Worm (Caenorhabditis elegans) whole organism, young adult: ENCODE results near the gene thn-1.

Experiments
- B0035.1 ChIP-seq: sonication (generic microtip); optimal IDR thresholded peaks from 2 replicates; lab custom pipeline; 2016; ENCODE audit warnings: missing genetic modification characterization, mild to moderate bottlenecking, missing compliant biosample characterization, missing genotype, missing genetic modification reagents
- B0336.3 ChIP-seq: fragments of 200-800 bp; sonication (Bioruptor generic); IDR thresholded peaks from 2 replicates; pipeline ENCODE4 v1.3.6; 2022; ENCODE audit warnings: missing genetic modification characterization, missing compliant biosample characterization
- D2030.7 ChIP-seq: fragments of 200-800 bp; sonication (Bioruptor generic); IDR thresholded peaks from 2 replicates; pipeline ENCODE4 v1.3.6; 2022; ENCODE audit warnings: missing genetic modification reagents, missing genetic modification characterization, missing compliant biosample characterization
- F33H1.4 ChIP-seq: fragments of 200-800 bp; sonication (Bioruptor generic); IDR thresholded peaks from 2 replicates; pipeline ENCODE4 v1.3.6; 2022; ENCODE audit warnings: missing genetic modification reagents, missing genetic modification characterization, missing compliant biosample characterization
- F49E8.2 ChIP-seq: sonication (generic microtip); optimal IDR thresholded peaks from 3 replicates; lab custom pipeline; 2017; ENCODE audit warnings: missing genetic modification characterization, mild to moderate bottlenecking, missing compliant biosample characterization, antibody characterized with exemption, moderate library complexity; ENCODE audit not compliant: insufficient read depth
- F57A8.1 ChIP-seq: fragments of 200-800 bp; sonication (Bioruptor generic); optimal IDR thresholded peaks from 2 replicates; lab custom pipeline; 2018; ENCODE audit warnings: mild to moderate bottlenecking, missing genetic modification characterization, moderate library complexity, missing compliant biosample characterization
- T26A5.8 ChIP-seq: sonication (generic microtip); optimal IDR thresholded peaks from 2 replicates; lab custom pipeline; 2016; ENCODE audit warnings: missing genetic modification characterization, missing compliant biosample characterization
- Y95B8A.8 ChIP-seq: fragments of 200-800 bp; sonication (Bioruptor generic); IDR thresholded peaks from 2 replicates; pipeline ENCODE4 v1.3.6; 2022; ENCODE audit warnings: missing genetic modification reagents, missing genetic modification characterization, missing compliant biosample characterization
- ZK185.1 ChIP-seq: sonication (generic microtip); optimal IDR thresholded peaks from 2 replicates; lab custom pipeline; 2016; ENCODE audit warnings: mild to moderate bottlenecking, missing genetic modification characterization, missing compliant biosample characterization; ENCODE audit not compliant: poor library complexity, severe bottlenecking
- akir-1 ChIP-seq: fragments of 200-800 bp; sonication (Bioruptor generic); optimal IDR thresholded peaks from 2 replicates; lab custom pipeline; 2018; ENCODE audit warnings: mild to moderate bottlenecking, missing genetic modification characterization, moderate library complexity, missing compliant biosample characterization
- atf-7 ChIP-seq: sonication (generic microtip); optimal IDR thresholded peaks from 2 replicates; lab custom pipeline; 2017; ENCODE audit warnings: mild to moderate bottlenecking, missing genetic modification characterization, missing compliant biosample characterization
- attf-5 ChIP-seq: fragments of 200-800 bp; sonication (Bioruptor generic); optimal IDR thresholded peaks from 2 replicates; lab custom pipeline; 2018; ENCODE audit warnings: mild to moderate bottlenecking, missing genetic modification characterization, missing compliant biosample characterization
- cebp-1 ChIP-seq, 2 experiments: fragments of 200-800 bp in 1 of 2; sonication (Bioruptor generic) in 1 of 2; sonication (generic microtip) in 1 of 2; IDR thresholded peaks in 1 of 2; optimal IDR thresholded peaks in 1 of 2; 2 replicates each; pipeline versions ENCODE4 v1.3.6 to Lab custom; 2017 to 2022; ENCODE audit warnings: missing compliant biosample characterization in 2 of 2, missing genetic modification characterization in 2 of 2, mild to moderate bottlenecking in 1 of 2, missing genetic modification reagents in 1 of 2, moderate library complexity in 1 of 2
- ceh-40 ChIP-seq: fragments of 200-800 bp; sonication (Bioruptor generic); IDR thresholded peaks from 2 replicates; pipeline ENCODE4 v1.3.6; 2022; ENCODE audit warnings: missing genetic modification characterization, missing compliant biosample characterization
- chd-7 ChIP-seq: sonication (generic microtip); optimal IDR thresholded peaks from 2 replicates; lab custom pipeline; 2016; ENCODE audit warnings: mild to moderate bottlenecking, missing genetic modification characterization, moderate library complexity, missing compliant biosample characterization
- die-1 ChIP-seq: sonication (generic microtip); optimal IDR thresholded peaks from 2 replicates; lab custom pipeline; 2016; ENCODE audit warnings: missing genotype, mild to moderate bottlenecking, missing genetic modification characterization, missing compliant biosample characterization
- dox-1 ChIP-seq: fragments of 200-800 bp; sonication (Bioruptor generic); IDR thresholded peaks from 2 replicates; pipeline ENCODE4 v1.3.6; 2022; ENCODE audit warnings: missing genetic modification reagents, missing genetic modification characterization, missing compliant biosample characterization
- dpl-1 ChIP-seq: fragments of 150-350 bp; optimal IDR thresholded peaks from 2 replicates; lab custom pipeline; 2014; ENCODE audit warnings: missing biosample characterization, missing genetic modification reagents, missing genetic modification characterization
- him-1 ChIP-seq: sonication (generic microtip); optimal IDR thresholded peaks from 2 replicates; lab custom pipeline; 2016; ENCODE audit warnings: missing genotype, missing genetic modification reagents, missing genetic modification characterization, missing compliant biosample characterization
- hmg-1.2 ChIP-seq: fragments of 200-800 bp; sonication (Bioruptor generic); IDR thresholded peaks from 2 replicates; pipeline ENCODE4 v1.3.6; 2022; ENCODE audit warnings: missing genetic modification reagents, missing genetic modification characterization, missing compliant biosample characterization
- hsf-1 ChIP-seq: fragments of 200-800 bp; sonication (Bioruptor generic); IDR thresholded peaks from 2 replicates; pipeline ENCODE4 v1.3.6; 2022; ENCODE audit warnings: missing genetic modification reagents, missing genetic modification characterization, missing compliant biosample characterization
- let-526 ChIP-seq: fragments of 200-800 bp; sonication (Bioruptor generic); IDR thresholded peaks from 2 replicates; pipeline ENCODE4 v1.3.6; 2022; ENCODE audit warnings: missing genetic modification reagents, missing genetic modification characterization, missing compliant biosample characterization
- lin-26 ChIP-seq: fragments of 200-800 bp; sonication (Bioruptor generic); IDR thresholded peaks from 2 replicates; pipeline ENCODE4 v1.3.6; 2022; ENCODE audit warnings: missing genetic modification reagents, missing genetic modification characterization, missing compliant biosample characterization
- lin-54 ChIP-seq: fragments of 200-800 bp; sonication (Bioruptor generic); optimal IDR thresholded peaks from 2 replicates; lab custom pipeline; 2018; ENCODE audit warnings: mild to moderate bottlenecking, missing genetic modification characterization, missing compliant biosample characterization
- lsl-1 ChIP-seq: fragments of 200-800 bp; sonication (Bioruptor generic); optimal IDR thresholded peaks from 2 replicates; lab custom pipeline; 2018; ENCODE audit warnings: mild to moderate bottlenecking, missing genetic modification characterization, moderate library complexity, missing compliant biosample characterization
- lsy-27 ChIP-seq: sonication (generic microtip); optimal IDR thresholded peaks from 2 replicates; lab custom pipeline; 2017; ENCODE audit warnings: missing genetic modification characterization, mild to moderate bottlenecking, missing compliant biosample characterization, antibody characterized with exemption, missing genotype, borderline replicate concordance; ENCODE audit not compliant: insufficient read depth
- madf-6 ChIP-seq: fragments of 200-800 bp; sonication (Bioruptor generic); IDR thresholded peaks from 2 replicates; pipeline ENCODE4 v1.3.6; 2022; ENCODE audit warnings: missing genetic modification reagents, missing genetic modification characterization, missing compliant biosample characterization
- mcd-1 ChIP-seq: fragments of 200-800 bp; sonication (Bioruptor generic); IDR thresholded peaks from 2 replicates; pipeline ENCODE4 v1.3.6; 2022; ENCODE audit warnings: missing genetic modification reagents, missing genetic modification characterization, missing compliant biosample characterization
- mxl-1 ChIP-seq: sonication (generic microtip); optimal IDR thresholded peaks from 2 replicates; lab custom pipeline; 2016; ENCODE audit warnings: missing genetic modification characterization, missing compliant biosample characterization
- nfya-2 ChIP-seq: fragments of 200-800 bp; sonication (Bioruptor generic); IDR thresholded peaks from 2 replicates; pipeline ENCODE4 v1.3.6; 2022; ENCODE audit warnings: missing genetic modification reagents, missing genetic modification characterization, missing compliant biosample characterization
- nfyb-1 ChIP-seq: fragments of 200-800 bp; sonication (Bioruptor generic); IDR thresholded peaks from 2 replicates; pipeline ENCODE4 v1.3.6; 2022; ENCODE audit warnings: missing genetic modification reagents, missing genetic modification characterization, missing compliant biosample characterization
- nhr-80 ChIP-seq: sonication (generic microtip); optimal IDR thresholded peaks from 2 replicates; lab custom pipeline; 2016; ENCODE audit warnings: missing genetic modification characterization, missing compliant biosample characterization
- rpc-1 ChIP-seq, 2 experiments: fragments of 150-350 bp in 1 of 2; sonication (generic microtip) in 1 of 2; optimal IDR thresholded peaks; 2 replicates each; lab custom pipeline; 2014 to 2018; ENCODE audit warnings: missing biosample characterization in 1 of 2, missing genetic modification characterization in 1 of 2, missing genetic modification reagents in 1 of 2, missing genotype in 1 of 2
- sdz-38 ChIP-seq: sonication (generic microtip); optimal IDR thresholded peaks from 2 replicates; lab custom pipeline; 2016; ENCODE audit warnings: missing genotype, missing genetic modification characterization, missing compliant biosample characterization
- snpc-1.1 ChIP-seq: sonication (generic microtip); optimal IDR thresholded peaks from 2 replicates; lab custom pipeline; 2017; ENCODE audit warnings: missing genetic modification characterization, mild to moderate bottlenecking, missing compliant biosample characterization, antibody characterized with exemption, moderate library complexity, missing genotype, missing genetic modification reagents; ENCODE audit not compliant: insufficient read depth
- snpc-3.4 ChIP-seq: sonication (generic microtip); optimal IDR thresholded peaks from 2 replicates; lab custom pipeline; 2017; ENCODE audit warnings: missing genetic modification characterization, mild to moderate bottlenecking, missing compliant biosample characterization, antibody characterized with exemption, moderate library complexity, missing genotype, missing genetic modification reagents
- tbp1 ChIP-seq: fragments of 200-800 bp; sonication (Bioruptor generic); optimal IDR thresholded peaks from 2 replicates; lab custom pipeline; 2018; ENCODE audit warnings: mild to moderate bottlenecking, missing genetic modification characterization, missing compliant biosample characterization
- tlf-1 ChIP-seq: fragments of 200-800 bp; sonication (Bioruptor generic); optimal IDR thresholded peaks from 2 replicates; lab custom pipeline; 2018; ENCODE audit warnings: mild to moderate bottlenecking, missing genetic modification characterization, missing compliant biosample characterization
- unc-130 ChIP-seq: sonication (generic microtip); optimal IDR thresholded peaks from 2 replicates; lab custom pipeline; 2016; ENCODE audit warnings: missing genetic modification reagents, missing genetic modification characterization, missing compliant biosample characterization
- zim-3 ChIP-seq: sonication (generic microtip); optimal IDR thresholded peaks from 2 replicates; lab custom pipeline; 2017; ENCODE audit warnings: mild to moderate bottlenecking, missing genetic modification characterization, moderate library complexity, missing compliant biosample characterization
- ztf-18 ChIP-seq: sonication (generic microtip); optimal IDR thresholded peaks from 2 replicates; lab custom pipeline; 2016; ENCODE audit warnings: missing genotype, mild to moderate bottlenecking, missing genetic modification characterization, missing compliant biosample characterization
- ztf-26 ChIP-seq: sonication (generic microtip); optimal IDR thresholded peaks from 2 replicates; lab custom pipeline; 2017; ENCODE audit warnings: missing genetic modification characterization, missing compliant biosample characterization

The thn-1 gene

DNA sequence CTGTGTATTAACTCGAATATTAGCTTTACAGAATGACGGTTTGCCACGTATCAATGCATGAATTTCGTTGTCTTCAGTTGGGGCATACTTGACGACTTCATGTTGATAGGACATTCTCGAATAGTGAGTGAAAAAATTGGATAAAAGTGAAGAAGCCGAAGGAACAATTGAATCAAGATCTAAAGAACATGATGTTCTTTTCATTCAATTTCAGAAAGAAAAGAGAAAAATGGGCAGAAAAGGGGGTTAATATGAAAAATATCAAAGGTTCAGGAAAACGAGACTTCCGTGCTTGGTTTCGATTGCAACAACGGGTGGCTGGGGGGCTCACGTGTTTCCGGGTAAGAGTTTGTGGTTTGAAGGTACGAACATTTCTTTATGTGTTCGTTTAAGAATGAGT, 34.7 kb downstream of the thn-1 start:
- no peak for TF ChIP-seq unc-130 (GFP tag; lab: Kevin White, UChicago)
- no peak for TF ChIP-seq die-1 (tag; lab: Kevin White, UChicago)
- TF ChIP-seq rpc-1 (optimal IDR thresholded peaks at IDR 0.05; lab: Kevin White, UChicago), result no peak
- TF ChIP-seq rpc-1 (tag; optimal IDR thresholded peaks at IDR 0.05; lab: Kevin White, UChicago), result no peak
- no peak for TF ChIP-seq ceh-40
- no peak for TF ChIP-seq B0035.1 (tag; lab: Kevin White, UChicago)
- TF ChIP-seq dpl-1 (GFP tag; lab: Kevin White, UChicago), result no peak
- TF ChIP-seq, all 124 proteins: peak for 0

DNA sequence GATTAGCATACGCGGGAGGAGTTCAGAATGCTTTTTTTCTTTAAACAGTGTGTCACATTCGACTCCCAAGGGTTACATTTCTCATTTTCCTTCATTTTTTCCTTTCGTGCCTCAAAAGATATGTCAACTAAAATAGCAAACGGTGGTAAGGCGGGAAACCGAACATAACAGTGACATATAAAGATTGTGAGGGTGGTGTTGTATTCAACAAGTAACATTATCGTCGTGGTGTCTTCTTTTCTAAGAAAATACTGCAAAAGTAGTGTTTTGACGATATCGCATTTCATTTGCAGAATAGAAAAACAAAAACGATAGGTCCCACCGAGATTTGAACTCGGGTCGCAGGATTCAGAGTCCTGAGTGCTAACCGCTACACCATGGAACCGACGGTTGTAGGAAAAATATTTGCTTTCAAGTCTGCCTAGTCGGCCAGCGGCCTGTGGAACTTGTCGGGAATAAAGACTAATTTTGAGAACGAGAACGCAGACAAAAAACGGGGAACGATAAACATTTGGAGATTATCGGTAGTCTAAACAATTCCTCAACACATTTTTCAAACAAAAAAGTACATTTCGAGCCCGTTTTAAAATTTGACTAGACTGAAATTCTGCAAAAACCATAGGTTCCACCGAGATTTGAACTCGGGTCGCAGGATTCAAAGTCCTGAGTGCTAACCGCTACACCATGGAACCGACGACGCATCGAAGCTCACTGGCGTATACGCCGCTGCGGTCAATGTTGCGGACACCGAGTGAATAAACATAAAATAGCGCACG, 36.9 kb downstream of the thn-1 start:
- TF ChIP-seq nfya-2 (GFP tag; lab: Robert Waterston, UW) (no peak), madf-6 (GFP tag; lab: Robert Waterston, UW) (peak; percentile 40), snpc-1.1 (tag; lab: Kevin White, UChicago) (peak; percentile 86), lsl-1 (GFP tag; lab: Kevin White, UChicago) (peak; percentile 41), dox-1 (GFP tag; lab: Robert Waterston, UW) (peak; percentile 50), snpc-3.4 (peak; percentile 62), B0336.3 (GFP tag; lab: Robert Waterston, UW) (peak; percentile 33; the same call in 1 of the 2 replicates), lin-54 (GFP tag; lab: Kevin White, UChicago) (peak; percentile 13), nhr-80 (tag; lab: Kevin White, UChicago) (peak; percentile 10), ztf-18 (tag; lab: Kevin White, UChicago) (peak; percentile 51), chd-7 (tag; lab: Kevin White, UChicago) (peak; percentile 12), hmg-1.2 (GFP tag; lab: Robert Waterston, UW) (peak; percentile 53), die-1 (tag; lab: Kevin White, UChicago) (peak; percentile 60), mcd-1 (GFP tag; lab: Robert Waterston, UW) (peak; percentile 40; the same call in 1 of the 2 replicates), ztf-26 (tag; lab: Kevin White, UChicago) (peak; percentile 12), cebp-1 (GFP tag; IDR thresholded peaks at IDR 0.05; lab: Robert Waterston, UW) (no peak), cebp-1 (tag; optimal IDR thresholded peaks at IDR 0.05; lab: Kevin White, UChicago) (peak; percentile 44), hsf-1 (peak; percentile 59; the same call in 1 of the 2 replicates), lsy-27 (peak; percentile 38), tlf-1 (GFP tag; lab: Kevin White, UChicago) (peak; percentile 18), F33H1.4 (GFP tag; lab: Robert Waterston, UW) (peak; percentile 31; the same call in 1 of the 2 replicates), let-526 (0 out of 2 replicates have a peak, but pooled peaks have one; percentile 24), rpc-1 (optimal IDR thresholded peaks at IDR 0.05; lab: Kevin White, UChicago) (peak; percentile 71), rpc-1 (tag; optimal IDR thresholded peaks at IDR 0.05; lab: Kevin White, UChicago) (peak; percentile 80), mxl-1 (peak; percentile 40), nfyb-1 (GFP tag; lab: Robert Waterston, UW) (peak; percentile 41; the same call in 1 of the 2 replicates), atf-7 (peak; percentile 11), attf-5 (GFP tag; lab: Kevin White, UChicago) (peak; percentile 19), lin-26 (peak; percentile 77), F49E8.2 (tag; lab: Kevin White, UChicago) (peak; percentile 40), akir-1 (GFP tag; lab: Kevin White, UChicago) (no peak), sdz-38 (no peak), unc-130 (GFP tag; lab: Kevin White, UChicago) (peak; percentile 3), zim-3 (peak; percentile 33), F57A8.1 (GFP tag; lab: Kevin White, UChicago) (no peak), ZK185.1 (tag; lab: Kevin White, UChicago) (peak; percentile 43), Y95B8A.8 (GFP tag; lab: Robert Waterston, UW) (0 out of 2 replicates have a peak, but pooled peaks have one; percentile 20), him-1 (tag; lab: Kevin White, UChicago) (peak; percentile 71), tbp1 (GFP tag; lab: Kevin White, UChicago) (peak; percentile 92), D2030.7 (GFP tag; lab: Robert Waterston, UW) (peak; percentile 28; the same call in 1 of the 2 replicates), T26A5.8 (peak; percentile 3)
